Fruit fly (Drosophila melanogaster): ENCODE measurements around the gene CG7872.

Gene CG7872

DNA sequence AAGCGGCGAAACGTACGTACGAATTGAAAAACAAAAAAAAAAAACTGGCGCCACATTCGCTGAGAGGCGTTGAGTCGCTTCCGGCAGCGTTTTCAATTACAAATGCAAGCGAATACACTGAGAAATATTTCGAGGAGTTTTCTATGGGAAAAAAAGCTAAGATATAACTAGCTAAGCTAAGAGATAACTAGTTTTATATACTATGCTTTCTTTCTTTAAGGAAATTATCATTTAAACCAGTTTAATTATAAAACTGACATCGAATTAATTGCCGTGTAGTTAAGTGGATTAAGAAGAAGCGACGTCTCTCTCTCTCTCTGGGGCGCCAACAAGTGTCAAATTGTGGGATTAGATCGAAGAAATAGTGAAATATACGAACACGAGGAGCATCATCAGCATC, 37.4 kb downstream of the CG7872 start (continued):
- TF ChIP-seq CG11723 (GFP tag; optimal IDR thresholded peaks at IDR 0.05) = no peak
- no peak for TF ChIP-seq en (GFP tag; optimal IDR thresholded peaks at IDR 0.05)
- TF ChIP-seq dmrt11E (tag; optimal IDR thresholded peaks at IDR 0.05) = peak; percentile 60
- no peak for TF ChIP-seq toy (GFP tag; IDR thresholded peaks at IDR 0.05)
- peak; percentile 20 for TF ChIP-seq Atf-2 (GFP tag; optimal IDR thresholded peaks at IDR 0.05)
- no peak for TF ChIP-seq CG4707 (GFP tag; optimal IDR thresholded peaks at IDR 0.05)
- TF ChIP-seq unc-4 (GFP tag; IDR thresholded peaks at IDR 0.05; ENCODE audit: partially characterized antibody) = no peak
- TF ChIP-seq vvl (GFP tag; IDR thresholded peaks at IDR 0.05) = peak; percentile 82
- no peak for TF ChIP-seq Trl (optimal IDR thresholded peaks at IDR 0.05)
- TF ChIP-seq Trl (GFP tag; optimal IDR thresholded peaks at IDR 0.05) = peak; percentile 19
- TF ChIP-seq CG12071 (GFP tag; optimal IDR thresholded peaks at IDR 0.05) = peak; percentile 27
- peak; percentile 35 for TF ChIP-seq fd3F (GFP tag; optimal IDR thresholded peaks at IDR 0.05)
- TF ChIP-seq HmgD (GFP tag; optimal IDR thresholded peaks at IDR 0.05) = no peak
- 0 out of 2 replicates have a peak, but pooled peaks have one; percentile 50 for TF ChIP-seq Awh (GFP tag; IDR thresholded peaks at IDR 0.05)
- peak; percentile 53 for TF ChIP-seq Asciz (GFP tag; optimal IDR thresholded peaks at IDR 0.05)
- peak; percentile 60 for TF ChIP-seq CG30403 (GFP tag; optimal IDR thresholded peaks at IDR 0.05)
- TF ChIP-seq Usf (GFP tag; optimal IDR thresholded peaks at IDR 0.05) = no peak
- no peak for TF ChIP-seq Dip3 (GFP tag; optimal IDR thresholded peaks at IDR 0.05)
- TF ChIP-seq HLH54F (GFP tag; optimal IDR thresholded peaks at IDR 0.05) = no peak
- TF ChIP-seq CG6813 (GFP tag; optimal IDR thresholded peaks at IDR 0.05) = peak; percentile 34
- TF ChIP-seq cato (GFP tag; optimal IDR thresholded peaks at IDR 0.05; ENCODE audit: borderline replicate concordance) = no peak
- peak; percentile 46 for TF ChIP-seq CG12659 (GFP tag; optimal IDR thresholded peaks at IDR 0.05)
- TF ChIP-seq sug (tag; optimal IDR thresholded peaks at IDR 0.05) = no peak
- peak; percentile 3 for TF ChIP-seq run (tag; optimal IDR thresholded peaks at IDR 0.05)
- TF ChIP-seq CG10543 (GFP tag; optimal IDR thresholded peaks at IDR 0.05) = no peak
- peak; percentile 69 for TF ChIP-seq CG17361 (GFP tag; IDR thresholded peaks at IDR 0.05)
- peak; percentile 48 to 51 for TF ChIP-seq chif (GFP tag; optimal IDR thresholded peaks at IDR 0.05)
- TF ChIP-seq CG11398 (GFP tag; optimal IDR thresholded peaks at IDR 0.05) = no peak
- TF ChIP-seq CG8281 (tag; optimal IDR thresholded peaks at IDR 0.05) = peak; percentile 11
- TF ChIP-seq zf30C (GFP tag; optimal IDR thresholded peaks at IDR 0.05) = no peak
- TF ChIP-seq CG17328 (GFP tag; IDR thresholded peaks at IDR 0.05) = peak; percentile 61; the same call in 1 of the 2 replicates
- no peak for TF ChIP-seq CG14667 (GFP tag; IDR thresholded peaks at IDR 0.05)
- TF ChIP-seq Hr3 (GFP tag; optimal IDR thresholded peaks at IDR 0.05) = peak; percentile 53
- no peak for TF ChIP-seq Dip2 (GFP tag; IDR thresholded peaks at IDR 0.05)
- no peak for TF ChIP-seq Gug (GFP tag; IDR thresholded peaks at IDR 0.05)
- no peak for TF ChIP-seq ftz-f1 (GFP tag; optimal IDR thresholded peaks at IDR 0.05)
- TF ChIP-seq Elba2 (GFP tag; optimal IDR thresholded peaks at IDR 0.05) = no peak
- TF ChIP-seq Sin3A (optimal IDR thresholded peaks at IDR 0.05) = no peak
- peak; percentile 63 for TF ChIP-seq tap (tag; optimal IDR thresholded peaks at IDR 0.05)
- TF ChIP-seq CG16779 (GFP tag; IDR thresholded peaks at IDR 0.05) = no peak
- no peak for TF ChIP-seq CG3163 (GFP tag; optimal IDR thresholded peaks at IDR 0.05)
- TF ChIP-seq CG17829 (tag; optimal IDR thresholded peaks at IDR 0.05) = peak; percentile 74
- no peak for TF ChIP-seq E2f1 (GFP tag; IDR thresholded peaks at IDR 0.05)
- TF ChIP-seq CG11504 (tag; optimal IDR thresholded peaks at IDR 0.05) = peak; percentile 81
- peak; percentile 11 for TF ChIP-seq kah (GFP tag; optimal IDR thresholded peaks at IDR 0.05)
- no peak for TF ChIP-seq pfk (GFP tag; optimal IDR thresholded peaks at IDR 0.05)
- peak; percentile 76 for TF ChIP-seq CG7839 (tag; optimal IDR thresholded peaks at IDR 0.05)
- peak; percentile 13; the same call in 1 of the 2 replicates for TF ChIP-seq ap (GFP tag; IDR thresholded peaks at IDR 0.05)
- TF ChIP-seq CG31365 (tag; optimal IDR thresholded peaks at IDR 0.05) = no peak
- TF ChIP-seq CG8478 (optimal IDR thresholded peaks at IDR 0.05) = no peak
- TF ChIP-seq C15 (GFP tag; IDR thresholded peaks at IDR 0.05) = no peak
- TF ChIP-seq dm (GFP tag; optimal IDR thresholded peaks at IDR 0.05) = no peak
- no peak for TF ChIP-seq CkIIα-i1 (GFP tag; IDR thresholded peaks at IDR 0.05)

Data from whole organism, embryonic.